Fruit fly (Drosophila melanogaster): Measurements from ENCODE around the gene CG11349.

The CG11349 gene

DNA sequence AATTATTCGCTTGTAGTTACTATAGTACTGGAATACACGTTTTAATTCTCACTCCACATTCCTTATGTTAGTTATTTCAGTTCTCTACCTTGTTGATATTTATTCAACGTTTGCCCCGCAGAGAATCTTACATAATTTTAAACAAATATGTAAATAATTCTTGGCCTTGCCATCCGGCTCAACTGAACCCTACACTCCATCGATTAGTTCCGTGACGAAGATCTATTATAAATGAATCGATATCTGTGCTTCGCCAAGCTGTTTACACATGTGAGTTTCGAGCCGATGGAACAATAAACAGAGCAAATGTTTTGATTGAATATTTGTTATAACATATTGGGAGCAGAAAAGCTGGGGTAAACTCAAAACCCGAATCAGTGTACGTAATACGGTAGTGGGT lies 48.9 kb downstream of the CG11349 start (continued):
- TF ChIP-seq Fer2 (tag; optimal IDR thresholded peaks at IDR 0.05), result peak; percentile 10
- TF ChIP-seq Ravus (GFP tag; IDR thresholded peaks at IDR 0.05), result no peak
- peak; percentile 40 for TF ChIP-seq luna (GFP tag; optimal IDR thresholded peaks at IDR 0.05)
- peak; percentile 15 for TF ChIP-seq Vsx1 (GFP tag; optimal IDR thresholded peaks at IDR 0.05)
- peak; percentile 67 for TF ChIP-seq Dbx (GFP tag; IDR thresholded peaks at IDR 0.05)
- TF ChIP-seq tup (GFP tag; optimal IDR thresholded peaks at IDR 0.05), result peak; percentile 26
- TF ChIP-seq BtbVII (GFP tag; optimal IDR thresholded peaks at IDR 0.05), result peak; percentile 65
- TF ChIP-seq CG6175 (GFP tag; IDR thresholded peaks at IDR 0.05), result no peak
- TF ChIP-seq toy (GFP tag; IDR thresholded peaks at IDR 0.05), result 0 out of 2 replicates have a peak, but pooled peaks have one; percentile 24
- TF ChIP-seq E2f1 (GFP tag; IDR thresholded peaks at IDR 0.05), result peak; percentile 41; the same call in 1 of the 2 replicates
- TF ChIP-seq CG15269 (tag; optimal IDR thresholded peaks at IDR 0.05), result peak; percentile 27
- TF ChIP-seq CG14014 (GFP tag; IDR thresholded peaks at IDR 0.05), result peak; percentile 41; the same call in 1 of the 2 replicates
- peak; percentile 55 for TF ChIP-seq MTF-1 (GFP tag; optimal IDR thresholded peaks at IDR 0.05; ENCODE audit: borderline replicate concordance)
- peak; percentile 55 for TF ChIP-seq Xrp1 (GFP tag; IDR thresholded peaks at IDR 0.05)
- peak; percentile 58 for TF ChIP-seq Camta (GFP tag; optimal IDR thresholded peaks at IDR 0.05)
- TF ChIP-seq gem (tag; optimal IDR thresholded peaks at IDR 0.05), result peak; percentile 29
- peak; percentile 92 for TF ChIP-seq sens (GFP tag)
- TF ChIP-seq CG17328 (GFP tag; IDR thresholded peaks at IDR 0.05), result 0 out of 2 replicates have a peak, but pooled peaks have one; percentile 16
- TF ChIP-seq eve (GFP tag; optimal IDR thresholded peaks at IDR 0.05), result peak in 1 of 2 experiments; percentile 43
- TF ChIP-seq CG15011 (GFP tag; optimal IDR thresholded peaks at IDR 0.05), result peak; percentile 31
- no peak for TF ChIP-seq CG10979 (tag; optimal IDR thresholded peaks at IDR 0.05)
- peak; percentile 66 for TF ChIP-seq sd (tag; optimal IDR thresholded peaks at IDR 0.05)
- TF ChIP-seq CG7987 (GFP tag; optimal IDR thresholded peaks at IDR 0.05), result peak; percentile 70
- TF ChIP-seq CG9817 (tag; optimal IDR thresholded peaks at IDR 0.05), result peak; percentile 26
- peak; percentile 30 for TF ChIP-seq Sox100B (GFP tag; optimal IDR thresholded peaks at IDR 0.05)
- peak; percentile 12 for TF ChIP-seq B-H2 (GFP tag; optimal IDR thresholded peaks at IDR 0.05)
- TF ChIP-seq onecut (GFP tag; IDR thresholded peaks at IDR 0.05), result peak; percentile 41
- peak; percentile 30 for TF ChIP-seq CG13894 (tag; optimal IDR thresholded peaks at IDR 0.05)
- peak; percentile 61 for TF ChIP-seq Fer1 (GFP tag; optimal IDR thresholded peaks at IDR 0.05)
- TF ChIP-seq CG33213 (GFP tag; optimal IDR thresholded peaks at IDR 0.05), result peak; percentile 31
- TF ChIP-seq ind (GFP tag; optimal IDR thresholded peaks at IDR 0.05), result no peak
- no peak for TF ChIP-seq croc (GFP tag; conservative IDR thresholded peaks at IDR 0.05)
- TF ChIP-seq CG6813 (GFP tag; optimal IDR thresholded peaks at IDR 0.05), result peak; percentile 62
- no peak for TF ChIP-seq Gsc (GFP tag; IDR thresholded peaks at IDR 0.05)
- TF ChIP-seq CG12104 (GFP tag; optimal IDR thresholded peaks at IDR 0.05), result peak; percentile 5
- peak; percentile 22; the same call in 1 of the 3 replicates for TF ChIP-seq so (GFP tag; IDR thresholded peaks at IDR 0.05)
- peak; percentile 51 for TF ChIP-seq CG18599 (GFP tag; optimal IDR thresholded peaks at IDR 0.05)
- TF ChIP-seq Blimp-1 (GFP tag; optimal IDR thresholded peaks at IDR 0.05), result peak; percentile 10
- TF ChIP-seq CG17359 (tag; optimal IDR thresholded peaks at IDR 0.05), result peak; percentile 28
- peak; percentile 77 for TF ChIP-seq Atf6 (GFP tag; IDR thresholded peaks at IDR 0.05)
- no peak for TF ChIP-seq Bdp1 (GFP tag; optimal IDR thresholded peaks at IDR 0.05)
- peak in 1 of 2 experiments; percentile 28 for TF ChIP-seq Eip74EF (GFP tag; optimal IDR thresholded peaks at IDR 0.05)
- TF ChIP-seq CG4328 (GFP tag; optimal IDR thresholded peaks at IDR 0.05), result peak; percentile 14
- peak; percentile 60 for TF ChIP-seq CG15514 (GFP tag; optimal IDR thresholded peaks at IDR 0.05)
- TF ChIP-seq unpg (GFP tag; optimal IDR thresholded peaks at IDR 0.05), result peak; percentile 21
- no peak for TF ChIP-seq fru (optimal IDR thresholded peaks at IDR 0.05)
- TF ChIP-seq tgo (GFP tag; IDR thresholded peaks at IDR 0.05), result peak; percentile 26; the same call in 1 of the 3 replicates
- TF ChIP-seq Max (GFP tag; optimal IDR thresholded peaks at IDR 0.05), result peak; percentile 23
- peak; percentile 27 for TF ChIP-seq Bteb2 (GFP tag; optimal IDR thresholded peaks at IDR 0.05)
- peak; percentile 66 for TF ChIP-seq gsb (GFP tag; IDR thresholded peaks at IDR 0.05)
